Worm (Caenorhabditis elegans): ENCODE results near the gene C37C3.17.

C37C3.17 gene

DNA sequence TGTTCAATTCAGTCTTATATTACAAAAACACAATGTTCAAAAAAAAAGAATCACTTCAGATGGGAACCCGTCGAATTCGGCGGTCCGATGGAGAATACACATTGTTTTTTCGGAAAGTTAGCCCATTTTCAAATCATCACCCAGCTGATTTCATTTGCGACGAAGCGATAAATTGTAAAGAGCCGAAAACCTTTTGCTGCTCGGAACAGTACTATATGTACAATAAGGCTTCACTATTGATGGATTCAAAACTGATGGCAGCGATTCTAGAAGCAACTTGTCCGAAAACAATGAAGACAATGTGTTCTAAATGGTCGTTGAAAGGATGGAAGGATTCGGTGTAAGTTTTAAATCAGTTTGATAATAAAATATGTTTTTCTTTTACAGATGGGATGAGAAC, 3.8 kb downstream of the C37C3.17 start, which contains the start of gene C37C3.1 (continued):
- TF ChIP-seq athp-1 (tag; optimal IDR thresholded peaks at IDR 0.05) (no peak), nhr-27 (tag; optimal IDR thresholded peaks at IDR 0.05) (no peak), madf-3 (GFP tag; IDR thresholded peaks at IDR 0.05) (no peak), F33H1.4 (GFP tag; IDR thresholded peaks at IDR 0.05) (peak; percentile 33; the same call in 1 of the 2 replicates), mes-4 (tag; optimal IDR thresholded peaks at IDR 0.05) (peak; percentile 3), nhr-179 (tag; optimal IDR thresholded peaks at IDR 0.05) (no peak), chd-7 (tag; optimal IDR thresholded peaks at IDR 0.05) (peak; percentile 75), akir-1 (GFP tag; optimal IDR thresholded peaks at IDR 0.05) (no peak), ceh-58 (GFP tag; IDR thresholded peaks at IDR 0.05) (no peak), mcd-1 (GFP tag; IDR thresholded peaks at IDR 0.05) (no peak), cebp-1 (GFP tag; IDR thresholded peaks at IDR 0.05) (0 out of 2 replicates have a peak, but pooled peaks have one; percentile 13), cebp-1 (tag; optimal IDR thresholded peaks at IDR 0.05) (peak; percentile 48), rec-8 (tag; optimal IDR thresholded peaks at IDR 0.05) (no peak), K12H6.12 (tag; optimal IDR thresholded peaks at IDR 0.05) (no peak), Y95B8A.8 (GFP tag; IDR thresholded peaks at IDR 0.05) (no peak), sdz-38 (tag; optimal IDR thresholded peaks at IDR 0.05) (no peak), madf-10 (tag; optimal IDR thresholded peaks at IDR 0.05) (no peak), tbx-9 (tag; optimal IDR thresholded peaks at IDR 0.05; ENCODE audit: borderline replicate concordance) (no peak), ztf-26 (tag; optimal IDR thresholded peaks at IDR 0.05) (no peak), mel-28 (tag; optimal IDR thresholded peaks at IDR 0.05; ENCODE audit: borderline replicate concordance) (no peak), aptf-2 (GFP tag; conservative IDR thresholded peaks at IDR 0.05) (no peak), B0336.3 (GFP tag; IDR thresholded peaks at IDR 0.05) (peak; percentile 64; the same call in 1 of the 2 replicates), F55B11.4 (tag; optimal IDR thresholded peaks at IDR 0.05; ENCODE audit: borderline replicate concordance, insufficient read depth) (no peak), rcor-1 (GFP tag; IDR thresholded peaks at IDR 0.05) (no peak), ztf-28 (GFP tag; IDR thresholded peaks at IDR 0.05) (no peak), nhr-120 (GFP tag; IDR thresholded peaks at IDR 0.05) (0 out of 2 replicates have a peak, but pooled peaks have one; percentile 40), snpc-4 (GFP tag; optimal IDR thresholded peaks at IDR 0.05) (peak; percentile 9), snpc-4 (tag; optimal IDR thresholded peaks at IDR 0.05) (peak in 2 of 4 experiments; percentile 24 to 39), mxl-1 (tag; optimal IDR thresholded peaks at IDR 0.05) (no peak), tlf-1 (GFP tag; optimal IDR thresholded peaks at IDR 0.05) (peak; percentile 57), Y53G8AR.9 (GFP tag; conservative IDR thresholded peaks at IDR 0.05) (no peak), hlh-12 (tag; optimal IDR thresholded peaks at IDR 0.05) (no peak), F39B2.1 (GFP tag; IDR thresholded peaks at IDR 0.05) (no peak), F57A8.1 (GFP tag; optimal IDR thresholded peaks at IDR 0.05) (no peak), F22D6.2 (tag; optimal IDR thresholded peaks at IDR 0.05) (no peak), pbrm-1 (GFP tag; IDR thresholded peaks at IDR 0.05) (no peak), Y67H2A.10 (GFP tag; conservative IDR thresholded peaks at IDR 0.05) (no peak), ztf-18 (tag; optimal IDR thresholded peaks at IDR 0.05) (no peak), ztf-25 (GFP tag; IDR thresholded peaks at IDR 0.05) (no peak), K11D2.4 (GFP tag; IDR thresholded peaks at IDR 0.05) (no peak), lag-1 (GFP tag; IDR thresholded peaks at IDR 0.05) (no peak), zfh-2 (GFP tag; conservative IDR thresholded peaks at IDR 0.05) (no peak), T07F8.4 (tag; optimal IDR thresholded peaks at IDR 0.05) (no peak), lin-26 (GFP tag; IDR thresholded peaks at IDR 0.05) (no peak), snpc-1.3 (tag; optimal IDR thresholded peaks at IDR 0.05; ENCODE audit: insufficient read depth) (no peak), nhr-80 (tag; optimal IDR thresholded peaks at IDR 0.05) (no peak), repo-1 (tag; optimal IDR thresholded peaks at IDR 0.05) (peak; percentile 85), die-1 (tag; optimal IDR thresholded peaks at IDR 0.05) (no peak), ekl-4 (GFP tag; IDR thresholded peaks at IDR 0.05) (no peak), F57C9.4 (tag; optimal IDR thresholded peaks at IDR 0.05) (no peak)

Measured in whole organism, young adult.